Worm (Caenorhabditis elegans) whole organism, early embryonic: ENCODE results near the gene orc-5.

Experiments
- B0310.2 ChIP-seq: sonication (generic microtip); optimal IDR thresholded peaks from 2 replicates; lab custom pipeline; 2016; ENCODE audit warnings: mild to moderate bottlenecking, missing genetic modification characterization, missing compliant biosample characterization
- F13C5.2 ChIP-seq: sonication (generic microtip); optimal IDR thresholded peaks from 2 replicates; lab custom pipeline; 2017; ENCODE audit warnings: mild to moderate bottlenecking, missing genetic modification characterization, inconsistent platforms, missing compliant biosample characterization
- aly-1 ChIP-seq: sonication (generic microtip); optimal IDR thresholded peaks from 2 replicates; lab custom pipeline; 2016; ENCODE audit warnings: missing genetic modification characterization, missing compliant biosample characterization
- ama-1 ChIP-seq: fragments of 150-350 bp; optimal IDR thresholded peaks from 2 replicates; lab custom pipeline; 2014
- ceh-13 ChIP-seq: fragments of 200-800 bp; sonication (Bioruptor generic); optimal IDR thresholded peaks from 2 replicates; lab custom pipeline; 2018; ENCODE audit warnings: mild to moderate bottlenecking, missing genetic modification characterization, missing compliant biosample characterization
- ceh-36 ChIP-seq: sonication (generic microtip); optimal IDR thresholded peaks from 2 replicates; lab custom pipeline; 2016; ENCODE audit warnings: missing genetic modification characterization, inconsistent platforms, missing compliant biosample characterization
- ets-7 ChIP-seq: sonication (generic microtip); optimal IDR thresholded peaks from 2 replicates; lab custom pipeline; 2016; ENCODE audit warnings: missing genotype, missing genetic modification characterization, missing compliant biosample characterization
- flt-1 ChIP-seq: fragments of 200-800 bp; sonication (Bioruptor generic); IDR thresholded peaks from 2 replicates; pipeline ENCODE4 v1.3.6; 2022; ENCODE audit warnings: missing genetic modification characterization, missing compliant biosample characterization
- hmbx-1 ChIP-seq: sonication (generic microtip); optimal IDR thresholded peaks from 2 replicates; lab custom pipeline; 2016; ENCODE audit warnings: mild to moderate bottlenecking, missing genetic modification characterization, missing compliant biosample characterization
- hmg-4 ChIP-seq: fragments of 200-800 bp; sonication (Bioruptor generic); optimal IDR thresholded peaks from 2 replicates; lab custom pipeline; 2018; ENCODE audit warnings: mild to moderate bottlenecking, missing genetic modification characterization, missing compliant biosample characterization
- hnd-1 ChIP-seq: sonication (generic microtip); optimal IDR thresholded peaks from 2 replicates; lab custom pipeline; 2016; ENCODE audit warnings: missing genetic modification characterization, missing compliant biosample characterization
- pes-1 ChIP-seq: fragments of 200-800 bp; sonication (Bioruptor generic); IDR thresholded peaks from 2 replicates; pipeline ENCODE4 v1.3.6; 2022; ENCODE audit warnings: missing genetic modification reagents, missing genetic modification characterization, missing compliant biosample characterization
- scrt-1 ChIP-seq: fragments of 200-800 bp; sonication (Bioruptor generic); IDR thresholded peaks from 2 replicates; pipeline ENCODE4 v1.3.6; 2022; ENCODE audit warnings: missing genetic modification characterization, missing compliant biosample characterization
- sea-1 ChIP-seq: fragments of 200-800 bp; sonication (Bioruptor generic); conservative IDR thresholded peaks from 2 replicates; pipeline ENCODE4 v1.3.6; 2022; ENCODE audit warnings: missing genetic modification characterization, missing compliant biosample characterization
- tbx-11 ChIP-seq: fragments of 200-800 bp; sonication (Bioruptor generic); IDR thresholded peaks from 2 replicates; pipeline ENCODE4 v1.3.6; 2022; ENCODE audit warnings: missing genetic modification characterization, missing compliant biosample characterization
- tbx-37 ChIP-seq: fragments of 200-800 bp; sonication (Bioruptor generic); conservative IDR thresholded peaks from 2 replicates; pipeline ENCODE4 v1.3.6; 2022; ENCODE audit warnings: missing genetic modification reagents, missing genetic modification characterization, missing compliant biosample characterization
- tra-4 ChIP-seq: sonication (generic microtip); optimal IDR thresholded peaks from 2 replicates; lab custom pipeline; 2017; ENCODE audit warnings: missing genetic modification characterization, missing compliant biosample characterization

Gene orc-5

ce11 chrIV:10706090-10706489 lies 28.3 kb downstream of the orc-5 start, which contains the start of gene R102.6:
R102.6 (minus strand) TSS chrIV:10706190.
- TF ChIP-seq hnd-1 (tag; lab: Kevin White, UChicago) (no peak), ceh-36 (tag; lab: Kevin White, UChicago) (no peak), flt-1 (GFP tag; lab: Robert Waterston, UW) (no peak), scrt-1 (no peak), aly-1 (no peak), tbx-37 (GFP tag; lab: Robert Waterston, UW) (no peak), ets-7 (no peak), ceh-13 (no peak), sea-1 (GFP tag; lab: Robert Waterston, UW) (no peak), hmbx-1 (tag; lab: Kevin White, UChicago) (no peak), F13C5.2 (tag; lab: Kevin White, UChicago) (no peak)

- TF ChIP-seq F13C5.2 (tag; lab: Kevin White, UChicago) = no peak
- no peak for TF ChIP-seq aly-1
- no peak for TF ChIP-seq hnd-1 (tag; lab: Kevin White, UChicago)
- TF ChIP-seq hmg-4 (GFP tag; lab: Kevin White, UChicago) = no peak
- no peak for TF ChIP-seq tra-4 (tag; lab: Kevin White, UChicago)
- TF ChIP-seq ets-7 = no peak
Observed at ce11 chrIV:10705176-10705575, 29.2 kb downstream of the orc-5 start, which contains the start of gene R102.10. R102.10 (plus strand) TSS chrIV:10705476.

ce11 chrIV:10701866-10702458 lies 32.4 kb downstream of the orc-5 start:
- TF ChIP-seq hnd-1 (tag; lab: Kevin White, UChicago) = no peak

ce11 chrIV:10699660-10700059 lies 34.7 kb downstream of the orc-5 start, which contains the start of gene R102.11:
R102.11 (minus strand) TSS chrIV:10699760.
- TF ChIP-seq hmbx-1 (tag; lab: Kevin White, UChicago) = no peak
- TF ChIP-seq flt-1 (GFP tag; lab: Robert Waterston, UW) = no peak
- TF ChIP-seq hmg-4 (GFP tag; lab: Kevin White, UChicago) = no peak
- no peak for TF ChIP-seq ceh-36 (tag; lab: Kevin White, UChicago)
- TF ChIP-seq F13C5.2 (tag; lab: Kevin White, UChicago) = no peak
- TF ChIP-seq tra-4 (tag; lab: Kevin White, UChicago) = no peak
- TF ChIP-seq tbx-11 (GFP tag; lab: Robert Waterston, UW) = no peak
- no peak for TF ChIP-seq B0310.2 (tag; lab: Kevin White, UChicago)
- TF ChIP-seq ets-7 = no peak
- no peak for TF ChIP-seq sea-1 (GFP tag; lab: Robert Waterston, UW)
- no peak for TF ChIP-seq hnd-1 (tag; lab: Kevin White, UChicago)
- no peak for TF ChIP-seq tbx-37 (GFP tag; lab: Robert Waterston, UW)
- no peak for TF ChIP-seq scrt-1
- TF ChIP-seq ama-1 (lab: Kevin White, UChicago) = no peak
- TF ChIP-seq aly-1 = no peak
- no peak for TF ChIP-seq ceh-13
- TF ChIP-seq pes-1 (GFP tag; lab: Robert Waterston, UW) = no peak

- TF ChIP-seq flt-1 (GFP tag; lab: Robert Waterston, UW) (no peak), hmg-4 (GFP tag; lab: Kevin White, UChicago) (no peak), aly-1 (no peak), B0310.2 (tag; lab: Kevin White, UChicago) (no peak), tbx-11 (GFP tag; lab: Robert Waterston, UW) (no peak), ceh-13 (no peak), sea-1 (GFP tag; lab: Robert Waterston, UW) (no peak), hnd-1 (tag; lab: Kevin White, UChicago) (no peak), F13C5.2 (tag; lab: Kevin White, UChicago) (no peak), ets-7 (no peak), ama-1 (lab: Kevin White, UChicago) (no peak), ceh-36 (tag; lab: Kevin White, UChicago) (no peak), tbx-37 (GFP tag; lab: Robert Waterston, UW) (no peak)
Observed at ce11 chrIV:10699000-10699399, 35.4 kb downstream of the orc-5 start.

- TF ChIP-seq tbx-11 (GFP tag; lab: Robert Waterston, UW) = no peak
- TF ChIP-seq ceh-36 (tag; lab: Kevin White, UChicago) = no peak
- TF ChIP-seq B0310.2 (tag; lab: Kevin White, UChicago) = no peak
- no peak for TF ChIP-seq tbx-37 (GFP tag; lab: Robert Waterston, UW)
- TF ChIP-seq hnd-1 (tag; lab: Kevin White, UChicago) = no peak
- no peak for TF ChIP-seq hmbx-1 (tag; lab: Kevin White, UChicago)
- no peak for TF ChIP-seq pes-1 (GFP tag; lab: Robert Waterston, UW)
- no peak for TF ChIP-seq hmg-4 (GFP tag; lab: Kevin White, UChicago)
- no peak for TF ChIP-seq sea-1 (GFP tag; lab: Robert Waterston, UW)
- TF ChIP-seq scrt-1 = no peak
Observed at ce11 chrIV:10698486-10698885, 35.9 kb downstream of the orc-5 start.

- no peak for TF ChIP-seq pes-1 (GFP tag; lab: Robert Waterston, UW)
- no peak for TF ChIP-seq tbx-11 (GFP tag; lab: Robert Waterston, UW)
- TF ChIP-seq tra-4 (tag; lab: Kevin White, UChicago) = no peak
- no peak for TF ChIP-seq B0310.2 (tag; lab: Kevin White, UChicago)
Observed at ce11 chrIV:10697022-10697979, 37.1 kb downstream of the orc-5 start, which contains the start of gene allo-1. allo-1 (minus strand) TSS chrIV:10697072.
